Worm (Caenorhabditis elegans): ENCODE data around the gene Y102A5C.36.

ce11 chrV:16884744-16885143 lies 42.5 kb downstream of the Y102A5C.36 start, which contains the start of gene F09C6.13:
- TF ChIP-seq pha-4 (tag; optimal IDR thresholded peaks at IDR 0.05): no peak
- TF ChIP-seq unc-62 (GFP tag; optimal IDR thresholded peaks at IDR 0.05): no peak
- no peak for TF ChIP-seq nhr-28 (tag; optimal IDR thresholded peaks at IDR 0.05)
- no peak for TF ChIP-seq elt-2 (tag; optimal IDR thresholded peaks at IDR 0.05)

Data from whole organism, L3 larva.